Fruit fly (Drosophila melanogaster) whole organism: Measurements from ENCODE around the gene CG34278.

Source experiments
- Dll ChIP-seq: fragments of >200 bp; optimal IDR thresholded peaks from 2 replicates; lab custom pipeline; 2017
- EcR ChIP-seq, 2 experiments: fragments of >200 bp; optimal IDR thresholded peaks; 2 replicates each; lab custom pipeline; 2017; ENCODE audit warnings: missing biosample characterization in 2 of 2, missing genetic modification characterization in 2 of 2, missing genetic modification reagents in 2 of 2
- pan ChIP-seq: fragments of >200 bp; optimal IDR thresholded peaks from 2 replicates; lab custom pipeline; 2017
- psq ChIP-seq: fragments of >200 bp; optimal IDR thresholded peaks from 2 replicates; lab custom pipeline; 2017
- usp ChIP-seq: fragments of >200 bp; optimal IDR thresholded peaks from 2 replicates; lab custom pipeline; 2017; ENCODE audit warnings: missing biosample characterization, missing genetic modification characterization, mixed read lengths

dm6 chr3R:17110880-17111726 lies 9.2 kb upstream of the CG34278 start:
- TF ChIP-seq pan (no peak), psq (lab: Kevin White, UChicago) (no peak), Dll (lab: Kevin White, UChicago) (peak; percentile 12), EcR (GFP tag; optimal IDR thresholded peaks at IDR 0.05; lab: Kevin White, UChicago) (no peak), usp (GFP tag; lab: Kevin White, UChicago) (no peak)
